Worm (Caenorhabditis elegans): ENCODE measurements around the gene R105.1.
A peak's percentile ranks its signal among the peaks of the same experiment; 100 is the strongest.

- TF ChIP-seq cebp-1 (GFP tag; IDR thresholded peaks at IDR 0.05) (peak; percentile 63; the same call in 1 of the 2 replicates), cebp-1 (tag; optimal IDR thresholded peaks at IDR 0.05) (peak; percentile 86), F37B4.10 (GFP tag; IDR thresholded peaks at IDR 0.05) (no peak), B0019.2 (GFP tag; conservative IDR thresholded peaks at IDR 0.05) (peak; percentile 61; the same call in 1 of the 2 replicates), F52B5.7 (tag; optimal IDR thresholded peaks at IDR 0.05) (no peak), tbx-9 (tag; optimal IDR thresholded peaks at IDR 0.05; ENCODE audit: borderline replicate concordance) (no peak), dpff-1 (tag; optimal IDR thresholded peaks at IDR 0.05) (no peak)
Measured at ce11 chrIV:4660151-4661041, 26.9 kb downstream of the R105.1 start, which contains the start of the genes F29B9.11 and jmjd-1.2.
